Fruit fly (Drosophila melanogaster) whole organism, embryonic: ENCODE results near the gene CG33107.

Experiments used
- Ada2b ChIP-seq: fragments of 200-800 bp; sonication (Bioruptor generic); IDR thresholded peaks from 2 replicates; pipeline ENCODE4 v1.3.6; 2022; ENCODE audit warnings: missing biosample characterization, missing genetic modification characterization
- Atf6 ChIP-seq: fragments of 200-800 bp; sonication (Bioruptor generic); IDR thresholded peaks from 2 replicates; pipeline ENCODE4 v1.3.6; 2022; ENCODE audit warnings: missing biosample characterization, missing genetic modification characterization
- B-H1 ChIP-seq: fragments of 200-800 bp; sonication (Bioruptor generic); IDR thresholded peaks from 3 replicates; pipeline ENCODE4 v1.3.6; 2022; ENCODE audit warnings: missing biosample characterization, missing genetic modification characterization
- BtbVII ChIP-seq: fragments of 200-800 bp; sonication (Bioruptor generic); optimal IDR thresholded peaks from 3 replicates; lab custom pipeline; 2017; ENCODE audit warnings: missing biosample characterization, mild to moderate bottlenecking, missing genetic modification characterization
- CG10209 ChIP-seq: fragments of 200-800 bp; sonication (Bioruptor generic); optimal IDR thresholded peaks from 3 replicates; lab custom pipeline; 2017; ENCODE audit warnings: missing biosample characterization, mild to moderate bottlenecking, missing genetic modification characterization, missing genetic modification reagents
- CG11456 ChIP-seq: fragments of 200-800 bp; sonication (Bioruptor generic); IDR thresholded peaks from 3 replicates; pipeline ENCODE4 v1.3.6; 2022; ENCODE audit warnings: missing biosample characterization, missing genetic modification characterization
- CG12391 ChIP-seq: fragments of 200-800 bp; sonication (Bioruptor generic); optimal IDR thresholded peaks from 3 replicates; lab custom pipeline; 2018; ENCODE audit warnings: missing biosample characterization, mild to moderate bottlenecking, missing genetic modification characterization, moderate library complexity
- CG13123 ChIP-seq: fragments of 200-800 bp; sonication (Bioruptor generic); optimal IDR thresholded peaks from 2 replicates; lab custom pipeline; 2016; ENCODE audit warnings: missing biosample characterization, missing genetic modification characterization
- CG13424 ChIP-seq: fragments of 200-800 bp; sonication (Bioruptor generic); optimal IDR thresholded peaks from 2 replicates; lab custom pipeline; 2019; ENCODE audit warnings: missing biosample characterization, mild to moderate bottlenecking, missing genetic modification characterization, moderate library complexity
- CG1603 ChIP-seq: fragments of 200-800 bp; sonication (Bioruptor generic); optimal IDR thresholded peaks from 2 replicates; lab custom pipeline; 2019; ENCODE audit warnings: missing biosample characterization, mild to moderate bottlenecking, missing genetic modification characterization, moderate library complexity
- CG17359 ChIP-seq: fragments of 200-800 bp; sonication (Bioruptor generic); optimal IDR thresholded peaks from 3 replicates; lab custom pipeline; 2018; ENCODE audit warnings: missing biosample characterization, mild to moderate bottlenecking, missing genetic modification characterization, moderate library complexity
- CG1832 ChIP-seq: fragments of 200-800 bp; sonication (Bioruptor generic); optimal IDR thresholded peaks from 2 replicates; lab custom pipeline; 2017; ENCODE audit warnings: missing biosample characterization, mild to moderate bottlenecking, missing genetic modification characterization, inconsistent platforms
- CG31365 ChIP-seq: fragments of 200-800 bp; sonication (Bioruptor generic); optimal IDR thresholded peaks from 2 replicates; lab custom pipeline; 2018; ENCODE audit warnings: missing biosample characterization, mild to moderate bottlenecking, missing genetic modification characterization
- CG32532 ChIP-seq: fragments of 200-800 bp; sonication (Bioruptor generic); IDR thresholded peaks from 2 replicates; pipeline ENCODE4 v1.3.6; 2022; ENCODE audit warnings: missing biosample characterization, missing genetic modification characterization
- CG32772 ChIP-seq: fragments of 200-800 bp; sonication (Bioruptor generic); IDR thresholded peaks from 2 replicates; pipeline ENCODE4 v1.3.6; 2022; ENCODE audit warnings: missing biosample characterization, missing genetic modification characterization
- CG34224 ChIP-seq: fragments of 200-800 bp; sonication (Bioruptor generic); IDR thresholded peaks from 3 replicates; pipeline ENCODE4 v1.3.6; 2022; ENCODE audit warnings: missing biosample characterization, missing genetic modification characterization; ENCODE audit not compliant: partially characterized antibody
- CG7357 ChIP-seq: fragments of 200-800 bp; sonication (Bioruptor generic); IDR thresholded peaks from 3 replicates; pipeline ENCODE4 v1.3.6; 2022; ENCODE audit warnings: missing biosample characterization, missing genetic modification characterization
- CG8924 ChIP-seq: fragments of 200-800 bp; optimal IDR thresholded peaks from 3 replicates; lab custom pipeline; 2019; ENCODE audit warnings: missing biosample characterization, mild to moderate bottlenecking, missing genetic modification characterization, moderate library complexity
- CoRest ChIP-seq: fragments of 200-800 bp; sonication (Bioruptor generic); optimal IDR thresholded peaks from 3 replicates; lab custom pipeline; 2018; ENCODE audit warnings: missing biosample characterization, mild to moderate bottlenecking, missing genetic modification characterization, moderate library complexity
- Doc3 ChIP-seq: fragments of 200-800 bp; sonication (Bioruptor generic); IDR thresholded peaks from 3 replicates; pipeline ENCODE4 v1.3.6; 2022; ENCODE audit warnings: missing biosample characterization, missing genetic modification characterization; ENCODE audit not compliant: partially characterized antibody
- E2f2 ChIP-seq: fragments of 200-800 bp; sonication (Bioruptor generic); IDR thresholded peaks from 2 replicates; pipeline ENCODE4 v1.3.6; 2022; ENCODE audit warnings: missing biosample characterization, missing genetic modification characterization
- ERR ChIP-seq: fragments of 200-800 bp; sonication (Bioruptor generic); optimal IDR thresholded peaks from 2 replicates; lab custom pipeline; 2016; ENCODE audit warnings: missing biosample characterization, missing genetic modification characterization
- H15 ChIP-seq: fragments of 200-800 bp; sonication (Bioruptor generic); IDR thresholded peaks from 3 replicates; pipeline ENCODE4 v1.3.6; 2022; ENCODE audit warnings: missing biosample characterization, missing genetic modification characterization
- HHEX ChIP-seq: fragments of 200-800 bp; sonication (Bioruptor generic); optimal IDR thresholded peaks from 3 replicates; lab custom pipeline; 2017; ENCODE audit warnings: missing biosample characterization, mild to moderate bottlenecking, missing genetic modification characterization, missing genetic modification reagents
- HLH54F ChIP-seq: fragments of 200-800 bp; sonication (Bioruptor generic); optimal IDR thresholded peaks from 3 replicates; lab custom pipeline; 2016; ENCODE audit warnings: missing biosample characterization, missing genetic modification characterization
- Lim3 ChIP-seq: fragments of 200-800 bp; sonication (Bioruptor generic); IDR thresholded peaks from 2 replicates; pipeline ENCODE4 v1.3.6; 2022; ENCODE audit warnings: missing biosample characterization, missing genetic modification characterization
- MBD-R2 ChIP-seq: fragments of 200-800 bp; sonication (Bioruptor generic); IDR thresholded peaks from 2 replicates; pipeline ENCODE4 v1.3.6; 2022; ENCODE audit warnings: missing biosample characterization, missing genetic modification characterization
- Med ChIP-seq: fragments of 200-800 bp; sonication (Bioruptor generic); peaks from one replicate; lab custom pipeline; 2016; ENCODE audit warnings: missing biosample characterization, missing genetic modification characterization, mild to moderate bottlenecking, inconsistent platforms, moderate library complexity
- Optix ChIP-seq: fragments of 200-800 bp; sonication (Bioruptor generic); IDR thresholded peaks from 3 replicates; pipeline ENCODE4 v1.3.6; 2022; ENCODE audit warnings: missing biosample characterization, missing genetic modification characterization
- Sry-β ChIP-seq: fragments of 200-800 bp; sonication (Bioruptor generic); optimal IDR thresholded peaks from 2 replicates; lab custom pipeline; 2018; ENCODE audit warnings: missing biosample characterization, mild to moderate bottlenecking, missing genetic modification characterization, moderate library complexity
- Xrp1 ChIP-seq: fragments of 200-800 bp; sonication (Bioruptor generic); IDR thresholded peaks from 2 replicates; pipeline ENCODE4 v1.3.6; 2022; ENCODE audit warnings: missing biosample characterization, missing genetic modification characterization
- chinmo ChIP-seq: fragments of 200-800 bp; sonication (Bioruptor generic); IDR thresholded peaks from 4 replicates; pipeline ENCODE4 v1.3.6; 2022; ENCODE audit warnings: missing biosample characterization, missing genetic modification characterization; ENCODE audit not compliant: partially characterized antibody
- crp ChIP-seq, 2 experiments: fragments of 200-800 bp; sonication (Bioruptor generic); optimal IDR thresholded peaks; 2 replicates in 1 of 2; 3 replicates in 1 of 2; lab custom pipeline; 2017; ENCODE audit warnings: missing biosample characterization in 2 of 2, missing genetic modification characterization in 2 of 2, mild to moderate bottlenecking in 1 of 2, moderate library complexity in 1 of 2
- dpn ChIP-seq, 2 experiments: fragments of 200-800 bp; sonication (Bioruptor generic); optimal IDR thresholded peaks; 3 replicates each; lab custom pipeline; 2016; ENCODE audit warnings: missing biosample characterization in 2 of 2, missing genetic modification characterization in 2 of 2
- dysf ChIP-seq: fragments of 200-800 bp; sonication (Bioruptor generic); IDR thresholded peaks from 3 replicates; pipeline ENCODE4 v1.3.6; 2022; ENCODE audit warnings: missing biosample characterization, missing genetic modification characterization
- fru ChIP-seq: fragments of >200 bp; optimal IDR thresholded peaks from 2 replicates; lab custom pipeline; 2017
- gce ChIP-seq: fragments of 200-800 bp; sonication (Bioruptor generic); IDR thresholded peaks from 3 replicates; pipeline ENCODE4 v1.3.6; 2022; ENCODE audit warnings: missing biosample characterization, missing genetic modification characterization
- gem ChIP-seq: fragments of 200-800 bp; sonication (Bioruptor generic); optimal IDR thresholded peaks from 2 replicates; lab custom pipeline; 2019; ENCODE audit warnings: missing biosample characterization, mild to moderate bottlenecking, missing genetic modification characterization, moderate library complexity
- grau ChIP-seq: fragments of 200-800 bp; optimal IDR thresholded peaks from 3 replicates; lab custom pipeline; 2019; ENCODE audit warnings: missing biosample characterization, mild to moderate bottlenecking, missing genetic modification characterization, moderate library complexity
- gsb-n ChIP-seq: fragments of 200-800 bp; sonication (Bioruptor generic); optimal IDR thresholded peaks from 3 replicates; lab custom pipeline; 2018; ENCODE audit warnings: missing biosample characterization, mild to moderate bottlenecking, missing genetic modification characterization
- her ChIP-seq: fragments of 200-800 bp; sonication (Bioruptor generic); optimal IDR thresholded peaks from 2 replicates; lab custom pipeline; 2016; ENCODE audit warnings: missing biosample characterization, missing genetic modification characterization
- lab ChIP-seq: fragments of 200-800 bp; sonication (Bioruptor generic); optimal IDR thresholded peaks from 3 replicates; lab custom pipeline; 2017; ENCODE audit warnings: missing biosample characterization, missing genetic modification characterization, mild to moderate bottlenecking, moderate library complexity, missing genetic modification reagents
- pan ChIP-seq, 4 experiments: fragments of >200 bp in 3 of 4; fragments of 200-800 bp in 1 of 4; sonication (Bioruptor generic) in 1 of 4; optimal IDR thresholded peaks in 3 of 4; IDR thresholded peaks in 1 of 4; 2 replicates each; pipeline versions ENCODE4 v1.3.6 to Lab custom; 2017 to 2022; ENCODE audit warnings: missing biosample characterization in 2 of 4, missing genetic modification characterization in 2 of 4, mixed read lengths in 1 of 4
- row ChIP-seq: fragments of 200-800 bp; sonication (Bioruptor generic); IDR thresholded peaks from 3 replicates; pipeline ENCODE4 v1.3.6; 2022; ENCODE audit warnings: missing biosample characterization, missing genetic modification characterization
- sens-2 ChIP-seq: fragments of 200-800 bp; sonication (Bioruptor generic); IDR thresholded peaks from 2 replicates; pipeline ENCODE4 v1.3.6; 2022; ENCODE audit warnings: missing biosample characterization, missing genetic modification characterization
- seq ChIP-seq: fragments of 200-800 bp; sonication (Bioruptor generic); IDR thresholded peaks from 2 replicates; pipeline ENCODE4 v1.3.6; 2022; ENCODE audit warnings: missing biosample characterization, missing genetic modification characterization
- ttk ChIP-seq: fragments of 200-800 bp; sonication (Bioruptor generic); IDR thresholded peaks from 2 replicates; pipeline ENCODE4 v2.1.2; 2022; ENCODE audit warnings: missing biosample characterization, missing genetic modification characterization
- tup ChIP-seq: fragments of 200-800 bp; sonication (Bioruptor generic); optimal IDR thresholded peaks from 2 replicates; lab custom pipeline; 2016; ENCODE audit warnings: missing biosample characterization, mild to moderate bottlenecking, missing genetic modification characterization, moderate library complexity
- unpg ChIP-seq: fragments of 200-800 bp; sonication (Bioruptor generic); optimal IDR thresholded peaks from 3 replicates; lab custom pipeline; 2018; ENCODE audit warnings: missing biosample characterization, mild to moderate bottlenecking, missing genetic modification characterization, moderate library complexity

Gene CG33107

dm6 chr3R:22542773-22543411 lies 41.6 kb downstream of the CG33107 start (continued):
- no peak for TF ChIP-seq CG13123 (GFP tag; lab: Kevin White, UChicago)
- TF ChIP-seq chinmo (GFP tag; lab: Robert Waterston, UW), result 0 out of 4 replicates have a peak, but pooled peaks have one; percentile 29
- TF ChIP-seq CG8924 (tag; lab: Kevin White, UChicago), result no peak
- TF ChIP-seq lab (GFP tag; lab: Kevin White, UChicago), result peak; percentile 17
- peak; percentile 21; the same call in 1 of the 3 replicates for TF ChIP-seq B-H1 (GFP tag; lab: Robert Waterston, UW)
- TF ChIP-seq gsb-n (tag; lab: Kevin White, UChicago), result peak; percentile 9
- peak; percentile 24; the same call in 1 of the 2 replicates for TF ChIP-seq CG32532
- TF ChIP-seq Atf6 (GFP tag; lab: Robert Waterston, UW), result no peak
- TF ChIP-seq Doc3, result no peak
- peak; percentile 13 for TF ChIP-seq CG10209 (GFP tag; lab: Kevin White, UChicago)
- TF ChIP-seq CG1603 (tag; lab: Kevin White, UChicago), result no peak
- no peak for TF ChIP-seq ERR (GFP tag; lab: Kevin White, UChicago)
- no peak for TF ChIP-seq gce
- TF ChIP-seq pan (optimal IDR thresholded peaks at IDR 0.05; lab: Kevin White, UChicago), result no peak
- TF ChIP-seq pan (GFP tag; optimal IDR thresholded peaks at IDR 0.05 in 1 of 2, IDR thresholded peaks at IDR 0.05 in 1 of 2), result peak in 1 of 2 experiments; percentile 23
- TF ChIP-seq CG11456 (GFP tag; lab: Robert Waterston, UW), result no peak
- TF ChIP-seq sens-2 (GFP tag; lab: Robert Waterston, UW), result no peak
- no peak for TF ChIP-seq CG1832 (GFP tag; lab: Kevin White, UChicago)
- 0 out of 2 replicates have a peak, but pooled peaks have one; percentile 22 for TF ChIP-seq CG32772 (GFP tag; lab: Robert Waterston, UW)
- TF ChIP-seq seq (GFP tag; lab: Robert Waterston, UW), result no peak
- TF ChIP-seq Sry-β (GFP tag; lab: Kevin White, UChicago), result no peak
- TF ChIP-seq ttk, result no peak
- peak; percentile 8 for TF ChIP-seq CG13424
- TF ChIP-seq row (GFP tag; lab: Robert Waterston, UW), result peak; percentile 63
- no peak for TF ChIP-seq tup (GFP tag; lab: Kevin White, UChicago)
- TF ChIP-seq Med (GFP tag; lab: Kevin White, UChicago), result no peak
- peak; percentile 36 for TF ChIP-seq CG17359
- peak; percentile 47 for TF ChIP-seq Ada2b
- no peak for TF ChIP-seq MBD-R2 (GFP tag; lab: Robert Waterston, UW)
- no peak for TF ChIP-seq HLH54F
- no peak; the same call in 2 of the 3 replicates for TF ChIP-seq H15 (GFP tag; lab: Robert Waterston, UW)
- no peak for TF ChIP-seq fru (lab: Kevin White, UChicago)
- no peak for TF ChIP-seq Optix (GFP tag; lab: Robert Waterston, UW)
- TF ChIP-seq CG31365 (tag; lab: Kevin White, UChicago), result no peak
- no peak for TF ChIP-seq CoRest
- TF ChIP-seq dysf, result peak; percentile 54; the same call in 2 of the 3 replicates
- no peak for TF ChIP-seq CG34224
- TF ChIP-seq CG7357 (GFP tag; lab: Robert Waterston, UW), result 0 out of 3 replicates have a peak, but pooled peaks have one; percentile 23
- peak; percentile 72 for TF ChIP-seq grau (tag; lab: Kevin White, UChicago)
- TF ChIP-seq gem, result peak; percentile 46
- no peak for TF ChIP-seq crp (GFP tag; optimal IDR thresholded peaks at IDR 0.05; lab: Kevin White, UChicago)
- peak; percentile 0 for TF ChIP-seq BtbVII (GFP tag; lab: Kevin White, UChicago)
- TF ChIP-seq E2f2 (GFP tag; lab: Robert Waterston, UW), result no peak
- TF ChIP-seq CG12391 (tag; lab: Kevin White, UChicago), result no peak
- peak; percentile 24 for TF ChIP-seq unpg
- TF ChIP-seq her (GFP tag; lab: Kevin White, UChicago), result no peak
- TF ChIP-seq HHEX (GFP tag; lab: Kevin White, UChicago), result peak; percentile 28
- peak in 1 of 2 experiments; percentile 22 for TF ChIP-seq dpn (GFP tag; optimal IDR thresholded peaks at IDR 0.05; lab: Kevin White, UChicago)
- TF ChIP-seq Lim3 (GFP tag; lab: Robert Waterston, UW), result no peak
- TF ChIP-seq Xrp1 (GFP tag; lab: Robert Waterston, UW), result peak; percentile 45; the same call in 1 of the 2 replicates
